Fruit fly (Drosophila melanogaster): ENCODE results near the gene CG14689.

CG14689 gene

dm6 chr3R:10696371-10696777 lies 14.7 kb downstream of the CG14689 start, which contains the start of the genes pug, CG14683 and CG46459 (continued):
- TF ChIP-seq fru (optimal IDR thresholded peaks at IDR 0.05) (no peak), ems (GFP tag; optimal IDR thresholded peaks at IDR 0.05) (peak; percentile 66), Elba2 (GFP tag; optimal IDR thresholded peaks at IDR 0.05) (no peak), CG9817 (tag; optimal IDR thresholded peaks at IDR 0.05) (no peak), Ets97D (GFP tag; optimal IDR thresholded peaks at IDR 0.05) (peak; percentile 80), CG34224 (GFP tag; IDR thresholded peaks at IDR 0.05; ENCODE audit: partially characterized antibody) (peak; percentile 98), Rfx (GFP tag; IDR thresholded peaks at IDR 0.05) (peak; percentile 63), NfI (GFP tag; optimal IDR thresholded peaks at IDR 0.05) (peak; percentile 10), Opbp (GFP tag; IDR thresholded peaks at IDR 0.05; ENCODE audit: partially characterized antibody) (peak; percentile 94), mld (GFP tag; IDR thresholded peaks at IDR 0.05; ENCODE audit: partially characterized antibody) (peak; percentile 91), slp2 (GFP tag; optimal IDR thresholded peaks at IDR 0.05) (no peak), twi (tag; optimal IDR thresholded peaks at IDR 0.05) (peak; percentile 5), CG3065 (GFP tag; optimal IDR thresholded peaks at IDR 0.05) (no peak), dmrt11E (tag; optimal IDR thresholded peaks at IDR 0.05) (peak; percentile 26), CoRest (tag; optimal IDR thresholded peaks at IDR 0.05) (peak; percentile 41), btn (GFP tag; optimal IDR thresholded peaks at IDR 0.05) (peak; percentile 5), prd (optimal IDR thresholded peaks at IDR 0.05) (no peak), prd (GFP tag; IDR thresholded peaks at IDR 0.05) (peak; percentile 48; the same call in 1 of the 3 replicates), CG16813 (GFP tag; IDR thresholded peaks at IDR 0.05; ENCODE audit: partially characterized antibody) (peak; percentile 98), gce (GFP tag; IDR thresholded peaks at IDR 0.05) (no peak), CG7786 (GFP tag; optimal IDR thresholded peaks at IDR 0.05) (peak; percentile 46), bbx (GFP tag; IDR thresholded peaks at IDR 0.05; ENCODE audit: partially characterized antibody) (peak; percentile 95), Sox100B (GFP tag; optimal IDR thresholded peaks at IDR 0.05) (no peak), Hey (tag; optimal IDR thresholded peaks at IDR 0.05) (no peak), CG32772 (GFP tag; IDR thresholded peaks at IDR 0.05) (no peak), CG8281 (tag; optimal IDR thresholded peaks at IDR 0.05) (no peak), CG9727 (GFP tag; optimal IDR thresholded peaks at IDR 0.05) (peak; percentile 33), tin (GFP tag; optimal IDR thresholded peaks at IDR 0.05) (peak; percentile 36), CG15269 (tag; optimal IDR thresholded peaks at IDR 0.05) (no peak), Dfd (GFP tag; optimal IDR thresholded peaks at IDR 0.05) (no peak), gsb-n (tag; optimal IDR thresholded peaks at IDR 0.05) (no peak), H15 (GFP tag; IDR thresholded peaks at IDR 0.05) (no peak), jumu (GFP tag; optimal IDR thresholded peaks at IDR 0.05) (peak; percentile 25), ap (GFP tag; IDR thresholded peaks at IDR 0.05) (no peak), Deaf1 (tag; optimal IDR thresholded peaks at IDR 0.05) (no peak), CG8290 (GFP tag; optimal IDR thresholded peaks at IDR 0.05) (peak; percentile 58), CG8290 (tag; optimal IDR thresholded peaks at IDR 0.05) (no peak), Hr3 (GFP tag; optimal IDR thresholded peaks at IDR 0.05) (peak; percentile 17), Dip3 (GFP tag; optimal IDR thresholded peaks at IDR 0.05) (peak; percentile 52), so (GFP tag; IDR thresholded peaks at IDR 0.05) (no peak), unc-4 (GFP tag; IDR thresholded peaks at IDR 0.05; ENCODE audit: partially characterized antibody) (peak; percentile 96), CG6683 (GFP tag; optimal IDR thresholded peaks at IDR 0.05) (no peak), pan (optimal IDR thresholded peaks at IDR 0.05) (no peak), pan (GFP tag; optimal IDR thresholded peaks at IDR 0.05 in 1 of 2, IDR thresholded peaks at IDR 0.05 in 1 of 2) (no peak), Bdp1 (GFP tag; optimal IDR thresholded peaks at IDR 0.05) (no peak), Mad (GFP tag; optimal IDR thresholded peaks at IDR 0.05) (peak; percentile 41), croc (GFP tag; conservative IDR thresholded peaks at IDR 0.05) (no peak), CG13424 (tag; optimal IDR thresholded peaks at IDR 0.05) (no peak), grn (GFP tag; optimal IDR thresholded peaks at IDR 0.05) (no peak), maf-S (GFP tag; optimal IDR thresholded peaks at IDR 0.05) (peak; percentile 41), pnt (GFP tag; optimal IDR thresholded peaks at IDR 0.05) (peak; percentile 17), Gug (GFP tag; IDR thresholded peaks at IDR 0.05) (no peak; the same call in 3 of the 4 replicates), unpg (GFP tag; optimal IDR thresholded peaks at IDR 0.05) (peak; percentile 44)

Measured in whole organism, embryonic.